Worm (Caenorhabditis elegans): ENCODE results near the gene cit-1.1.
"Not testable (repeated sequence)": the region's sequence is repeated elsewhere in the genome, so short reads cannot be mapped to it uniquely, and the experiment has no call there.

The cit-1.1 gene

ce11 chrIII:7972687-7973086, 36.9 kb downstream of the cit-1.1 start:
- TF ChIP-seq lsy-12 (tag; optimal IDR thresholded peaks at IDR 0.05) (no peak), ztf-4 (tag; optimal IDR thresholded peaks at IDR 0.05) (no peak), daf-12 (tag; optimal IDR thresholded peaks at IDR 0.05) (no peak), fos-1 (tag; optimal IDR thresholded peaks at IDR 0.05) (no peak), jun-1 (tag; optimal IDR thresholded peaks at IDR 0.05) (no peak), ama-1 (optimal IDR thresholded peaks at IDR 0.05) (no peak), nhr-77 (tag; optimal IDR thresholded peaks at IDR 0.05) (no peak), nhr-12 (tag; optimal IDR thresholded peaks at IDR 0.05) (no peak), fkh-10 (GFP tag; optimal IDR thresholded peaks at IDR 0.05) (no peak), ceh-16 (tag; optimal IDR thresholded peaks at IDR 0.05) (no peak), nhr-76 (tag; optimal IDR thresholded peaks at IDR 0.05) (no peak), snpc-4 (tag; optimal IDR thresholded peaks at IDR 0.05) (no peak)

- no peak for TF ChIP-seq ztf-4 (tag; optimal IDR thresholded peaks at IDR 0.05)
- no peak for TF ChIP-seq ztf-11 (tag; optimal IDR thresholded peaks at IDR 0.05)
- TF ChIP-seq nhr-11 (tag; optimal IDR thresholded peaks at IDR 0.05), result no peak
- no peak for TF ChIP-seq skn-1 (tag; optimal IDR thresholded peaks at IDR 0.05)
Observed at ce11 chrIII:7972061-7972460, 37.6 kb downstream of the cit-1.1 start, which contains the start of gene F54H12.5. F54H12.5 (minus strand) TSS chrIII:7972161.

ce11 chrIII:7969121-7969520, 40.5 kb downstream of the cit-1.1 start, which contains the start of the genes F54H12.8 and F54H12.7:
F54H12.8 (minus strand) TSS chrIII:7969221.
F54H12.7 (plus strand) TSS chrIII:7969349.
- TF ChIP-seq fos-1 (tag; optimal IDR thresholded peaks at IDR 0.05) (no peak), R02D3.7 (tag; optimal IDR thresholded peaks at IDR 0.05) (no peak), ztf-11 (tag; optimal IDR thresholded peaks at IDR 0.05) (no peak), tbx-2 (tag; optimal IDR thresholded peaks at IDR 0.05) (no peak), egl-5 (tag; optimal IDR thresholded peaks at IDR 0.05) (no peak), ceh-16 (tag; optimal IDR thresholded peaks at IDR 0.05) (no peak), zag-1 (tag; optimal IDR thresholded peaks at IDR 0.05) (no peak), nhr-76 (tag; optimal IDR thresholded peaks at IDR 0.05) (no peak), nhr-67 (tag; optimal IDR thresholded peaks at IDR 0.05) (no peak), skn-1 (tag; optimal IDR thresholded peaks at IDR 0.05) (no peak)

- not testable (repeated sequence) for TF ChIP-seq ztf-11, pha-4, jun-1 (tag; optimal IDR thresholded peaks at IDR 0.05)
Observed at ce11 chrIII:7964281-7964680, 45.3 kb downstream of the cit-1.1 start, which contains the start of gene F54H12.2. F54H12.2 (plus strand) TSS chrIII:7964581.

ce11 chrIII:7962641-7963040, 47.0 kb downstream of the cit-1.1 start, which contains the start of gene F54H12.4:
F54H12.4 (minus strand) TSS chrIII:7962741.
- TF ChIP-seq snpc-4, nhr-23, tbx-2 (tag; optimal IDR thresholded peaks at IDR 0.05): not testable (repeated sequence)

ce11 chrIII:7958922-7959609, 50.6 kb downstream of the cit-1.1 start, which contains the start of gene F54H12.10:
F54H12.10 (minus strand) TSS chrIII:7958972.
- TF ChIP-seq egl-27, nhr-12, ztf-11 (tag; optimal IDR thresholded peaks at IDR 0.05): not testable (repeated sequence)

- TF ChIP-seq nhr-237 (tag; optimal IDR thresholded peaks at IDR 0.05) (no peak), ztf-11 (tag; optimal IDR thresholded peaks at IDR 0.05) (no peak), nhr-23 (tag; optimal IDR thresholded peaks at IDR 0.05) (peak; percentile 30), nfya-1 (tag; optimal IDR thresholded peaks at IDR 0.05; ENCODE audit: insufficient read depth) (peak; percentile 32), daf-12 (tag; optimal IDR thresholded peaks at IDR 0.05) (no peak), pha-4 (tag; optimal IDR thresholded peaks at IDR 0.05) (peak; percentile 66)
Observed at ce11 chrIII:7958085-7958484, 51.5 kb downstream of the cit-1.1 start, which contains the start of gene C29E4.11. C29E4.11 (minus strand) TSS chrIII:7958114.

ce11 chrIII:7956965-7957364, 52.7 kb downstream of the cit-1.1 start, which contains the start of gene C29E4.9:
C29E4.9 (minus strand) TSS chrIII:7957065.
- TF ChIP-seq lsy-12 (tag; optimal IDR thresholded peaks at IDR 0.05) (no peak), R02D3.7 (tag; optimal IDR thresholded peaks at IDR 0.05) (no peak), daf-12 (tag; optimal IDR thresholded peaks at IDR 0.05) (no peak), nhr-67 (tag; optimal IDR thresholded peaks at IDR 0.05) (no peak), ceh-28 (tag; optimal IDR thresholded peaks at IDR 0.05) (no peak), ceh-82 (tag; optimal IDR thresholded peaks at IDR 0.05) (no peak), nhr-23 (tag; optimal IDR thresholded peaks at IDR 0.05) (no peak), fkh-2 (tag; optimal IDR thresholded peaks at IDR 0.05) (no peak), sea-2 (GFP tag; optimal IDR thresholded peaks at IDR 0.05) (no peak), elt-3 (tag; optimal IDR thresholded peaks at IDR 0.05) (no peak), hmg-11 (tag; optimal IDR thresholded peaks at IDR 0.05) (no peak), nhr-25 (tag; optimal IDR thresholded peaks at IDR 0.05) (no peak), ama-1 (optimal IDR thresholded peaks at IDR 0.05) (no peak), ZK546.5 (tag; optimal IDR thresholded peaks at IDR 0.05) (no peak), skn-1 (tag; optimal IDR thresholded peaks at IDR 0.05) (no peak), snpc-4 (tag; optimal IDR thresholded peaks at IDR 0.05) (no peak), nhr-76 (tag; optimal IDR thresholded peaks at IDR 0.05) (no peak), lin-39 (tag; optimal IDR thresholded peaks at IDR 0.05) (no peak), eor-1 (tag; optimal IDR thresholded peaks at IDR 0.05) (no peak), pha-4 (tag; optimal IDR thresholded peaks at IDR 0.05) (no peak)

Measured in whole organism, L3 larva.